Fruit fly (Drosophila melanogaster) S2 (cell line): ENCODE results near the gene gwl.

Experiments
- CG8478 ChIP-seq: fragments of >200 bp; optimal IDR thresholded peaks from 2 replicates; lab custom pipeline; 2018
- CTCF ChIP-seq, 2 experiments: fragments of >200 bp; optimal IDR thresholded peaks; 2 replicates each; lab custom pipeline; 2018

dm6 chr3R:18783191-18783590, 37.0 kb downstream of the gwl start:
- TF ChIP-seq CTCF (optimal IDR thresholded peaks at IDR 0.05; lab: Kevin White, UChicago) (no peak), CG8478 (no peak)
